Worm (Caenorhabditis elegans): ENCODE data around the gene C18B10.6.

- no peak for TF ChIP-seq cog-1 (tag; optimal IDR thresholded peaks at IDR 0.05)
- no peak for TF ChIP-seq ztf-29 (GFP tag; IDR thresholded peaks at IDR 0.05)
- TF ChIP-seq klf-2 (GFP tag; conservative IDR thresholded peaks at IDR 0.05), result no peak
- no peak for TF ChIP-seq flt-1 (GFP tag; IDR thresholded peaks at IDR 0.05)
- no peak for TF ChIP-seq tab-1 (GFP tag; IDR thresholded peaks at IDR 0.05)
- TF ChIP-seq T22C8.4 (GFP tag; IDR thresholded peaks at IDR 0.05), result no peak
- TF ChIP-seq ztf-23 (GFP tag; IDR thresholded peaks at IDR 0.05), result no peak
- TF ChIP-seq ref-1 (GFP tag; conservative IDR thresholded peaks at IDR 0.05), result no peak
- TF ChIP-seq med-1 (GFP tag; optimal IDR thresholded peaks at IDR 0.05; ENCODE audit: insufficient read depth), result no peak
These were observed 44.3 kb downstream of the C18B10.6 start for ce11 chrV:7436509-7436908.

Data from whole organism, midembryonic.